Fruit fly (Drosophila melanogaster): ENCODE data around the gene mbo.
A peak's percentile ranks its signal among the peaks of the same experiment; 100 is the strongest.

mbo gene

DNA sequence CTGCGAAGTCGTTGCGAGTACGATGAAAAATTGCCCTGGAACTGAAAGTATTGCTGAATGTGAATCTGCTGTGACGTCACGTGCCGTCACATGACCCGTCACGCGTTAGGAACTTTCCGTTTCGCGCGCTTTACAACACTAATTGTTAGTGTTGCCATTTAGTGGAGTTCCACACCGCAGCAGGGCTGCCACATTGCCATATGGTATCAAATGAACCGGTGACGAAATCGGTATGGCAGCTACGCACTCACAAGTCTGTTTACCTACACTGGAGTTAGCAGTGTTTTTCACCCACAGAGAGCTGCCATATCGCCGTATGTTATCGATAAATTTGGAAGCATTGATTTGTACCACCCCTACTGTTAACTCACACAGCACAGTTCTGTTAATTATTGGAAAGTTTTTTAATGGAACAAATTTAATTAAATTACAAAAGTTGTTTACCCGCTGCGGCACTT, 51.1 kb downstream of the mbo start, which contains the start of the genes Vha55 and Snx3 (continued):
- peak in 1 of 2 experiments; percentile 68 for TF ChIP-seq insv (GFP tag; optimal IDR thresholded peaks at IDR 0.05)
- peak; percentile 91 for TF ChIP-seq HmgZ (tag; optimal IDR thresholded peaks at IDR 0.05)
- TF ChIP-seq CG5953 (GFP tag; IDR thresholded peaks at IDR 0.05) = no peak
- no peak for TF ChIP-seq kah (GFP tag; optimal IDR thresholded peaks at IDR 0.05)
- peak; percentile 0 for TF ChIP-seq CG1792 (GFP tag; optimal IDR thresholded peaks at IDR 0.05)
- peak; percentile 54 for TF ChIP-seq CG12299 (tag; optimal IDR thresholded peaks at IDR 0.05)
- TF ChIP-seq CG15601 (tag; optimal IDR thresholded peaks at IDR 0.05) = peak; percentile 80
- TF ChIP-seq CG6765 (GFP tag; optimal IDR thresholded peaks at IDR 0.05) = peak; percentile 37
- peak in 1 of 3 experiments; percentile 77 for TF ChIP-seq Stat92E (GFP tag; optimal IDR thresholded peaks at IDR 0.05)
- TF ChIP-seq hb (GFP tag; IDR thresholded peaks at IDR 0.05; ENCODE audit: partially characterized antibody) = no peak
- TF ChIP-seq cwo (GFP tag; optimal IDR thresholded peaks at IDR 0.05) = peak; percentile 96
- TF ChIP-seq CG34224 (GFP tag; IDR thresholded peaks at IDR 0.05; ENCODE audit: partially characterized antibody) = no peak
- TF ChIP-seq tup (GFP tag; optimal IDR thresholded peaks at IDR 0.05) = peak; percentile 33
- no peak for TF ChIP-seq inv (GFP tag; IDR thresholded peaks at IDR 0.05; ENCODE audit: partially characterized antibody)
- peak; percentile 93 for TF ChIP-seq gro (GFP tag; optimal IDR thresholded peaks at IDR 0.05)
- no peak for TF ChIP-seq CG6689 (GFP tag; IDR thresholded peaks at IDR 0.05)
- peak; percentile 81 for TF ChIP-seq nmo (GFP tag; optimal IDR thresholded peaks at IDR 0.05)
- TF ChIP-seq CG34422 (GFP tag; IDR thresholded peaks at IDR 0.05) = no peak
- TF ChIP-seq CG12219 (GFP tag; optimal IDR thresholded peaks at IDR 0.05) = no peak
- TF ChIP-seq Pdp1 (GFP tag; optimal IDR thresholded peaks at IDR 0.05) = peak; percentile 86 to 94
- peak; percentile 7 for TF ChIP-seq CG10979 (tag; optimal IDR thresholded peaks at IDR 0.05)
- no peak for TF ChIP-seq zen2 (GFP tag; IDR thresholded peaks at IDR 0.05; ENCODE audit: partially characterized antibody)
- TF ChIP-seq CG14441 (GFP tag; IDR thresholded peaks at IDR 0.05) = no peak
- no peak for TF ChIP-seq Opbp (GFP tag; IDR thresholded peaks at IDR 0.05; ENCODE audit: partially characterized antibody)
- no peak for TF ChIP-seq CG9215 (GFP tag; IDR thresholded peaks at IDR 0.05)
- TF ChIP-seq CG18476 (GFP tag; optimal IDR thresholded peaks at IDR 0.05) = peak; percentile 8
- no peak for TF ChIP-seq Drgx (GFP tag; IDR thresholded peaks at IDR 0.05)
- peak; percentile 48 for TF ChIP-seq dmrt11E (tag; optimal IDR thresholded peaks at IDR 0.05)
- peak; percentile 90 for TF ChIP-seq kay (GFP tag; optimal IDR thresholded peaks at IDR 0.05)
- TF ChIP-seq CG4820 (GFP tag; optimal IDR thresholded peaks at IDR 0.05) = peak; percentile 68
- TF ChIP-seq D19A (tag; optimal IDR thresholded peaks at IDR 0.05) = no peak
- peak; percentile 70 for TF ChIP-seq maf-S (GFP tag; optimal IDR thresholded peaks at IDR 0.05)
- TF ChIP-seq CG2712 (tag; optimal IDR thresholded peaks at IDR 0.05) = peak; percentile 54
- peak; percentile 48 for TF ChIP-seq Nf-YB (GFP tag; optimal IDR thresholded peaks at IDR 0.05)
- TF ChIP-seq B-H1 (GFP tag; IDR thresholded peaks at IDR 0.05) = no peak
- TF ChIP-seq ranshi (GFP tag; IDR thresholded peaks at IDR 0.05) = no peak
- TF ChIP-seq CG12769 (tag; optimal IDR thresholded peaks at IDR 0.05) = no peak
- TF ChIP-seq Hand (GFP tag; optimal IDR thresholded peaks at IDR 0.05) = peak; percentile 32
- no peak for TF ChIP-seq CG43689 (GFP tag; IDR thresholded peaks at IDR 0.05)
- TF ChIP-seq CG10147 (GFP tag; optimal IDR thresholded peaks at IDR 0.05) = no peak
- TF ChIP-seq Hr78 (GFP tag; optimal IDR thresholded peaks at IDR 0.05) = peak in 1 of 2 experiments; percentile 25
- peak; percentile 88 for TF ChIP-seq CHES-1-like (GFP tag; optimal IDR thresholded peaks at IDR 0.05)
- peak; percentile 88 for TF ChIP-seq CG13624 (GFP tag; optimal IDR thresholded peaks at IDR 0.05)
- TF ChIP-seq danr (GFP tag; IDR thresholded peaks at IDR 0.05) = no peak
- peak; percentile 94 for TF ChIP-seq CG2120 (GFP tag; optimal IDR thresholded peaks at IDR 0.05)
- TF ChIP-seq Atf6 (GFP tag; IDR thresholded peaks at IDR 0.05) = no peak
- TF ChIP-seq CG4360 (GFP tag; IDR thresholded peaks at IDR 0.05) = no peak
- TF ChIP-seq NfI (GFP tag; optimal IDR thresholded peaks at IDR 0.05) = peak; percentile 79
- peak; percentile 100 for TF ChIP-seq pzg (GFP tag; optimal IDR thresholded peaks at IDR 0.05)
